Worm (Caenorhabditis elegans) whole organism, L1 larva: ENCODE data around the gene taf-9.
A peak's percentile ranks its signal among the peaks of the same experiment; 100 is the strongest.

Experiments used
- C16A3.4 ChIP-seq: fragments of 150-350 bp; optimal IDR thresholded peaks from 2 replicates; lab custom pipeline; 2014; ENCODE audit warnings: missing biosample characterization, missing genetic modification characterization
- Y116A8C.19 ChIP-seq: sonication (generic microtip); optimal IDR thresholded peaks from 2 replicates; lab custom pipeline; 2016; ENCODE audit warnings: missing compliant biosample characterization, missing genetic modification characterization, borderline replicate concordance
- alr-1 ChIP-seq: fragments of 200-800 bp; sonication (Bioruptor generic); optimal IDR thresholded peaks from 2 replicates; lab custom pipeline; 2018; ENCODE audit warnings: borderline replicate concordance, mild to moderate bottlenecking, missing genetic modification characterization, missing compliant biosample characterization
- blmp-1 ChIP-seq: fragments of 150-350 bp; optimal IDR thresholded peaks from 2 replicates; lab custom pipeline; 2014; ENCODE audit warnings: missing biosample characterization, missing genetic modification characterization
- ceh-63 ChIP-seq: fragments of 200-800 bp; sonication (Bioruptor generic); optimal IDR thresholded peaks from 2 replicates; lab custom pipeline; 2018; ENCODE audit warnings: mild to moderate bottlenecking, missing genetic modification characterization, missing compliant biosample characterization
- ceh-8 ChIP-seq: fragments of 200-800 bp; sonication (Bioruptor generic); optimal IDR thresholded peaks from 2 replicates; lab custom pipeline; 2018; ENCODE audit warnings: mild to moderate bottlenecking, missing genetic modification characterization, moderate library complexity, missing compliant biosample characterization
- ceh-90 ChIP-seq: sonication (generic microtip); optimal IDR thresholded peaks from 2 replicates; lab custom pipeline; 2016; ENCODE audit warnings: missing genetic modification characterization, missing compliant biosample characterization
- elt-2 ChIP-seq: sonication (generic microtip); optimal IDR thresholded peaks from 2 replicates; lab custom pipeline; 2016; ENCODE audit warnings: missing genetic modification characterization, mild to moderate bottlenecking, inconsistent platforms, missing compliant biosample characterization, missing genetic modification reagents
- ets-5 ChIP-seq: fragments of 200-800 bp; sonication (Bioruptor generic); IDR thresholded peaks from 2 replicates; pipeline ENCODE4 v1.3.6; 2022; ENCODE audit warnings: missing genetic modification characterization, missing compliant biosample characterization
- fkh-4 ChIP-seq: sonication (generic microtip); optimal IDR thresholded peaks from 2 replicates; lab custom pipeline; 2016; ENCODE audit warnings: missing compliant biosample characterization, missing genetic modification characterization, borderline replicate concordance
- fos-1 ChIP-seq: fragments of 150-350 bp; optimal IDR thresholded peaks from 2 replicates; lab custom pipeline; 2014; ENCODE audit warnings: missing biosample characterization, missing genetic modification characterization
- hlh-17 ChIP-seq: fragments of 200-800 bp; sonication (Bioruptor generic); optimal IDR thresholded peaks from 2 replicates; lab custom pipeline; 2018; ENCODE audit warnings: missing genetic modification characterization, mild to moderate bottlenecking, missing compliant biosample characterization, moderate library complexity, borderline replicate concordance
- hpl-2 ChIP-seq: fragments of 150-350 bp; optimal IDR thresholded peaks from 2 replicates; lab custom pipeline; 2014; ENCODE audit warnings: missing biosample characterization, missing genetic modification reagents, missing genetic modification characterization
- irx-1 ChIP-seq: sonication (generic microtip); optimal IDR thresholded peaks from 2 replicates; lab custom pipeline; 2016; ENCODE audit warnings: missing genetic modification characterization, missing compliant biosample characterization
- isw-1 ChIP-seq: fragments of 200-800 bp; sonication (Bioruptor generic); IDR thresholded peaks from 2 replicates; pipeline ENCODE4 v1.3.6; 2022; ENCODE audit warnings: missing genetic modification characterization, missing compliant biosample characterization
- lin-13 ChIP-seq: fragments of 150-350 bp; optimal IDR thresholded peaks from 2 replicates; lab custom pipeline; 2014; ENCODE audit warnings: missing biosample characterization, missing genetic modification reagents, missing genetic modification characterization
- lin-15B ChIP-seq: fragments of 150-350 bp; sonication (generic microtip); optimal IDR thresholded peaks from 3 replicates; lab custom pipeline; 2014; ENCODE audit warnings: missing biosample characterization, missing genetic modification characterization
- lin-35 ChIP-seq, 2 experiments: fragments of 150-350 bp; optimal IDR thresholded peaks; 2 replicates each; lab custom pipeline; 2014; ENCODE audit warnings: missing biosample characterization in 2 of 2, missing genetic modification characterization in 2 of 2, missing genetic modification reagents in 2 of 2
- lin-39 ChIP-seq: fragments of 150-350 bp; optimal IDR thresholded peaks from 2 replicates; lab custom pipeline; 2014; ENCODE audit warnings: missing biosample characterization, missing genetic modification reagents, missing genetic modification characterization
- lir-3 ChIP-seq: sonication (generic microtip); optimal IDR thresholded peaks from 2 replicates; lab custom pipeline; 2016; ENCODE audit warnings: mild to moderate bottlenecking, missing genetic modification characterization, moderate library complexity, missing compliant biosample characterization; ENCODE audit not compliant: poor library complexity
- lsy-2 ChIP-seq, 2 experiments: fragments of 150-350 bp; optimal IDR thresholded peaks; 2 replicates each; lab custom pipeline; 2014; ENCODE audit warnings: missing biosample characterization in 2 of 2, missing genetic modification characterization in 2 of 2
- mab-9 ChIP-seq: fragments of 200-800 bp; sonication (Bioruptor generic); IDR thresholded peaks from 2 replicates; pipeline ENCODE4 v1.3.6; 2022; ENCODE audit warnings: missing genetic modification reagents, missing genetic modification characterization, missing compliant biosample characterization
- mep-1 ChIP-seq: fragments of 150-350 bp; optimal IDR thresholded peaks from 2 replicates; lab custom pipeline; 2014; ENCODE audit warnings: missing biosample characterization, missing genetic modification characterization
- nhr-20 ChIP-seq: sonication (generic microtip); optimal IDR thresholded peaks from 2 replicates; lab custom pipeline; 2016; ENCODE audit warnings: mild to moderate bottlenecking, missing genetic modification characterization, missing compliant biosample characterization
- nhr-237 ChIP-seq: fragments of 150-350 bp; optimal IDR thresholded peaks from 2 replicates; lab custom pipeline; 2014; ENCODE audit warnings: missing biosample characterization, missing genetic modification characterization
- nhr-28 ChIP-seq: fragments of 150-350 bp; optimal IDR thresholded peaks from 2 replicates; lab custom pipeline; 2014; ENCODE audit warnings: missing biosample characterization, missing genetic modification characterization
- nhr-47 ChIP-seq: sonication (generic microtip); optimal IDR thresholded peaks from 2 replicates; lab custom pipeline; 2016; ENCODE audit warnings: mild to moderate bottlenecking, missing genetic modification characterization, moderate library complexity, missing compliant biosample characterization
- nhr-71 ChIP-seq: sonication (generic microtip); optimal IDR thresholded peaks from 2 replicates; lab custom pipeline; 2016; ENCODE audit warnings: mild to moderate bottlenecking, missing genetic modification characterization, moderate library complexity, missing compliant biosample characterization
- nhr-76 ChIP-seq: sonication (generic microtip); optimal IDR thresholded peaks from 2 replicates; lab custom pipeline; 2017; ENCODE audit warnings: missing biosample characterization, missing genetic modification characterization
- nhr-85 ChIP-seq: sonication (generic microtip); peaks from one replicate; lab custom pipeline; 2016; ENCODE audit warnings: missing genetic modification characterization, inconsistent platforms, missing compliant biosample characterization
- nhr-90 ChIP-seq: sonication (generic microtip); optimal IDR thresholded peaks from 2 replicates; lab custom pipeline; 2016; ENCODE audit warnings: mild to moderate bottlenecking, missing genetic modification characterization, missing compliant biosample characterization; ENCODE audit not compliant: poor library complexity
- pag-3 ChIP-seq: sonication (generic microtip); optimal IDR thresholded peaks from 2 replicates; lab custom pipeline; 2017; ENCODE audit warnings: missing genetic modification characterization, mild to moderate bottlenecking, missing compliant biosample characterization, antibody characterized with exemption, borderline replicate concordance; ENCODE audit not compliant: insufficient read depth
- pqm-1 ChIP-seq: sonication (generic microtip); optimal IDR thresholded peaks from 3 replicates; lab custom pipeline; 2017; ENCODE audit warnings: missing biosample characterization, missing genetic modification characterization
- rnt-1 ChIP-seq: sonication (generic microtip); optimal IDR thresholded peaks from 2 replicates; lab custom pipeline; 2016; ENCODE audit warnings: mild to moderate bottlenecking, missing genetic modification characterization, moderate library complexity, missing compliant biosample characterization
- snu-23 ChIP-seq: sonication (generic microtip); optimal IDR thresholded peaks from 2 replicates; lab custom pipeline; 2016; ENCODE audit warnings: missing genetic modification characterization, missing compliant biosample characterization
- sptf-1 ChIP-seq: fragments of 150-350 bp; optimal IDR thresholded peaks from 2 replicates; lab custom pipeline; 2014; ENCODE audit warnings: missing biosample characterization, missing genetic modification characterization
- swsn-7 ChIP-seq: sonication (generic microtip); optimal IDR thresholded peaks from 2 replicates; lab custom pipeline; 2016; ENCODE audit warnings: missing genetic modification characterization, missing compliant biosample characterization
- unc-30 ChIP-seq: sonication (generic microtip); optimal IDR thresholded peaks from 2 replicates; lab custom pipeline; 2017; ENCODE audit warnings: missing biosample characterization, missing genetic modification characterization
- unc-86 ChIP-seq: sonication (generic microtip); optimal IDR thresholded peaks from 2 replicates; lab custom pipeline; 2016; ENCODE audit warnings: missing genetic modification characterization, missing compliant biosample characterization
- xbp-1 ChIP-seq: sonication (generic microtip); optimal IDR thresholded peaks from 2 replicates; lab custom pipeline; 2016; ENCODE audit warnings: missing genetic modification characterization, missing compliant biosample characterization
- zag-1 ChIP-seq: fragments of 150-350 bp; optimal IDR thresholded peaks from 2 replicates; lab custom pipeline; 2014; ENCODE audit warnings: missing biosample characterization, missing genetic modification characterization
- ztf-4 ChIP-seq: fragments of 150-350 bp; optimal IDR thresholded peaks from 2 replicates; lab custom pipeline; 2014; ENCODE audit warnings: missing biosample characterization, missing genetic modification characterization

Gene taf-9

ce11 chrIII:13643534-13643933 lies 19.5 kb downstream of the taf-9 start, which contains the start of the genes drr-2 and set-16 (continued):
- TF ChIP-seq snu-23 (GFP tag; lab: Kevin White, UChicago) (peak; percentile 99), ceh-63 (GFP tag; lab: Kevin White, UChicago) (peak; percentile 56), lin-39 (tag; lab: Kevin White, UChicago) (peak; percentile 92), pag-3 (tag; lab: Kevin White, UChicago) (peak; percentile 38), nhr-237 (tag; lab: Kevin White, UChicago) (peak; percentile 96), nhr-76 (peak; percentile 76), Y116A8C.19 (peak; percentile 51), nhr-20 (tag; lab: Kevin White, UChicago) (peak; percentile 99), nhr-90 (tag; lab: Kevin White, UChicago) (peak; percentile 99), rnt-1 (peak; percentile 98), mep-1 (tag; lab: Kevin White, UChicago) (peak; percentile 99), nhr-47 (tag; lab: Kevin White, UChicago) (peak; percentile 99), blmp-1 (tag; lab: Kevin White, UChicago) (no peak), hpl-2 (peak; percentile 95), irx-1 (tag; lab: Kevin White, UChicago) (peak; percentile 98), lin-13 (GFP tag; lab: Kevin White, UChicago) (peak; percentile 99), swsn-7 (tag; lab: Kevin White, UChicago) (peak; percentile 99), ceh-90 (tag; lab: Kevin White, UChicago) (peak; percentile 45), lir-3 (tag; lab: Kevin White, UChicago) (peak; percentile 92), C16A3.4 (peak; percentile 98), isw-1 (GFP tag; lab: Robert Waterston, UW) (peak; percentile 99), pqm-1 (tag; lab: Kevin White, UChicago) (peak; percentile 27), ceh-8 (GFP tag; lab: Kevin White, UChicago) (peak; percentile 96), nhr-28 (tag; lab: Kevin White, UChicago) (peak; percentile 81), ets-5 (no peak), mab-9 (GFP tag; lab: Robert Waterston, UW) (peak; percentile 98), elt-2 (tag; lab: Kevin White, UChicago) (peak; percentile 98), nhr-85 (peak; percentile 100), lin-35 (GFP tag; optimal IDR thresholded peaks at IDR 0.05; lab: Kevin White, UChicago) (peak; percentile 94 to 97), lin-15B (peak; percentile 97), nhr-71 (peak; percentile 100), fos-1 (peak; percentile 94), xbp-1 (tag; lab: Kevin White, UChicago) (peak; percentile 98), lsy-2 (tag; optimal IDR thresholded peaks at IDR 0.05; lab: Kevin White, UChicago) (peak; percentile 97), fkh-4 (tag; lab: Kevin White, UChicago) (peak; percentile 88), sptf-1 (tag; lab: Kevin White, UChicago) (no peak), ztf-4 (peak; percentile 98)

- TF ChIP-seq unc-86 (tag; lab: Kevin White, UChicago) (no peak), pqm-1 (tag; lab: Kevin White, UChicago) (no peak), unc-30 (tag; lab: Kevin White, UChicago) (no peak), zag-1 (no peak), ceh-63 (GFP tag; lab: Kevin White, UChicago) (no peak), alr-1 (tag; lab: Kevin White, UChicago) (peak; percentile 70), hlh-17 (GFP tag; lab: Kevin White, UChicago) (no peak)
These were observed 20.2 kb downstream of the taf-9 start for ce11 chrIII:13644279-13644678.
